Fruit fly (Drosophila melanogaster): ENCODE measurements around the gene Dpy-30L1.

Gene Dpy-30L1

dm6 chr2L:10751879-10752620 is 19.6 kb downstream of the Dpy-30L1 start:
- TF ChIP-seq CTCF (optimal IDR thresholded peaks at IDR 0.05) (no peak), CG8478 (optimal IDR thresholded peaks at IDR 0.05) (no peak)

dm6 chr2L:10752668-10753067 is 20.2 kb downstream of the Dpy-30L1 start:
- TF ChIP-seq CG8478 (optimal IDR thresholded peaks at IDR 0.05) (no peak), CTCF (optimal IDR thresholded peaks at IDR 0.05) (no peak)

- TF ChIP-seq CG8478 (optimal IDR thresholded peaks at IDR 0.05): no peak
These were observed 21.2 kb downstream of the Dpy-30L1 start for dm6 chr2L:10753618-10754017.

dm6 chr2L:10754599-10754998 is 22.1 kb downstream of the Dpy-30L1 start:
- TF ChIP-seq CG8478 (optimal IDR thresholded peaks at IDR 0.05) (no peak), CTCF (optimal IDR thresholded peaks at IDR 0.05) (no peak)

- TF ChIP-seq CG8478 (optimal IDR thresholded peaks at IDR 0.05) (no peak), CTCF (optimal IDR thresholded peaks at IDR 0.05) (no peak)
These were observed 23.6 kb downstream of the Dpy-30L1 start, which contains the start of gene CG17124 for dm6 chr2L:10756049-10756448. CG17124 (minus strand) TSS chr2L:10756325.

- no peak for TF ChIP-seq CG8478 (optimal IDR thresholded peaks at IDR 0.05)
- no peak for TF ChIP-seq CTCF (optimal IDR thresholded peaks at IDR 0.05)
These were observed 24.7 kb downstream of the Dpy-30L1 start for dm6 chr2L:10757038-10757685.

dm6 chr2L:10759624-10760023 is 27.2 kb downstream of the Dpy-30L1 start:
- no peak for TF ChIP-seq CTCF (optimal IDR thresholded peaks at IDR 0.05)
- TF ChIP-seq CG8478 (optimal IDR thresholded peaks at IDR 0.05): no peak

- no peak for TF ChIP-seq CTCF (optimal IDR thresholded peaks at IDR 0.05)
- no peak for TF ChIP-seq CG8478 (optimal IDR thresholded peaks at IDR 0.05)
These were observed 28.1 kb downstream of the Dpy-30L1 start, which contains the start of gene CG6495 for dm6 chr2L:10760422-10761166. CG6495 (plus strand) TSS chr2L:10761116.

dm6 chr2L:10767597-10768188 is 35.2 kb downstream of the Dpy-30L1 start, which contains the start of gene Ubc2:
Ubc2 (minus strand) TSS chr2L:10768006.
- no peak for TF ChIP-seq CG8478 (optimal IDR thresholded peaks at IDR 0.05)
- peak in 1 of 2 experiments; percentile 28 for TF ChIP-seq CTCF (optimal IDR thresholded peaks at IDR 0.05)

- TF ChIP-seq CTCF (optimal IDR thresholded peaks at IDR 0.05) (no peak), CG8478 (optimal IDR thresholded peaks at IDR 0.05) (no peak)
These were observed 37.3 kb downstream of the Dpy-30L1 start, which contains the start of gene CG6724 for dm6 chr2L:10769708-10770107. CG6724 (minus strand) TSS chr2L:10769952.

dm6 chr2L:10770568-10770967 is 38.1 kb downstream of the Dpy-30L1 start, which contains the start of gene CG17127:
CG17127 (plus strand) TSS chr2L:10770868.
- TF ChIP-seq CG8478 (optimal IDR thresholded peaks at IDR 0.05) (no peak), CTCF (optimal IDR thresholded peaks at IDR 0.05) (no peak)

dm6 chr2L:10774041-10774440 is 41.6 kb downstream of the Dpy-30L1 start:
- TF ChIP-seq CG8478 (optimal IDR thresholded peaks at IDR 0.05) (no peak), CTCF (optimal IDR thresholded peaks at IDR 0.05) (no peak)

- TF ChIP-seq CG8478 (optimal IDR thresholded peaks at IDR 0.05) (no peak), CTCF (optimal IDR thresholded peaks at IDR 0.05) (no peak)
These were observed 48.8 kb downstream of the Dpy-30L1 start for dm6 chr2L:10781252-10781651.
